Worm (Caenorhabditis elegans) whole organism, early embryonic: ENCODE data around the gene H06I04.3.

Experiments used
- F13C5.2 ChIP-seq: sonication (generic microtip); optimal IDR thresholded peaks from 2 replicates; lab custom pipeline; 2017; ENCODE audit warnings: mild to moderate bottlenecking, missing genetic modification characterization, inconsistent platforms, missing compliant biosample characterization
- ama-1 ChIP-seq: fragments of 150-350 bp; optimal IDR thresholded peaks from 2 replicates; lab custom pipeline; 2014
- ceh-36 ChIP-seq: sonication (generic microtip); optimal IDR thresholded peaks from 2 replicates; lab custom pipeline; 2016; ENCODE audit warnings: missing genetic modification characterization, inconsistent platforms, missing compliant biosample characterization
- flt-1 ChIP-seq: fragments of 200-800 bp; sonication (Bioruptor generic); IDR thresholded peaks from 2 replicates; pipeline ENCODE4 v1.3.6; 2022; ENCODE audit warnings: missing genetic modification characterization, missing compliant biosample characterization
- hmbx-1 ChIP-seq: sonication (generic microtip); optimal IDR thresholded peaks from 2 replicates; lab custom pipeline; 2016; ENCODE audit warnings: mild to moderate bottlenecking, missing genetic modification characterization, missing compliant biosample characterization
- hnd-1 ChIP-seq: sonication (generic microtip); optimal IDR thresholded peaks from 2 replicates; lab custom pipeline; 2016; ENCODE audit warnings: missing genetic modification characterization, missing compliant biosample characterization
- pes-1 ChIP-seq: fragments of 200-800 bp; sonication (Bioruptor generic); IDR thresholded peaks from 2 replicates; pipeline ENCODE4 v1.3.6; 2022; ENCODE audit warnings: missing genetic modification reagents, missing genetic modification characterization, missing compliant biosample characterization
- scrt-1 ChIP-seq: fragments of 200-800 bp; sonication (Bioruptor generic); IDR thresholded peaks from 2 replicates; pipeline ENCODE4 v1.3.6; 2022; ENCODE audit warnings: missing genetic modification characterization, missing compliant biosample characterization
- sea-1 ChIP-seq: fragments of 200-800 bp; sonication (Bioruptor generic); conservative IDR thresholded peaks from 2 replicates; pipeline ENCODE4 v1.3.6; 2022; ENCODE audit warnings: missing genetic modification characterization, missing compliant biosample characterization
- tbx-11 ChIP-seq: fragments of 200-800 bp; sonication (Bioruptor generic); IDR thresholded peaks from 2 replicates; pipeline ENCODE4 v1.3.6; 2022; ENCODE audit warnings: missing genetic modification characterization, missing compliant biosample characterization

DNA sequence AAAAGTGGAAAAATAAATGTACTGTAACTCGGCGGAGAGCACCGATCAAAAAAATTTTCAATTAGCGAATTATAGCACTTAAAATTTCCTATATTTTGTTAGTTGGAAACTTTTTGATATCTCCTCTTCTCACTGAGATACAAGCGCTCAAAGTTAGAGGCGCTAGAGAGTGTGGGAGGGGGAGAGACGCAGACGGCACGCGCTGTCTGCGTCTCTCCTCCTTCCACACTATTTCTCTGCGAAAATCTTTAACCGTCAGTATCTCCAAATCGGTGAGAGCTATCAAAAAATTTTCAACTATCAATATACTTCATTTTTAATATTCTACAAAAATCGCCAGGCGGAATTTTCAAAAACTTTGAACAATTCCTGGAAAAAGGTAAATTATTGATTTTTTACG, 3.6 kb upstream of the H06I04.3 start:
- no peak for TF ChIP-seq scrt-1 (GFP tag; lab: Robert Waterston, UW)
- no peak for TF ChIP-seq flt-1 (GFP tag; lab: Robert Waterston, UW)
- TF ChIP-seq tbx-11 (GFP tag; lab: Robert Waterston, UW), result no peak
- no peak for TF ChIP-seq ama-1 (lab: Kevin White, UChicago)
- no peak for TF ChIP-seq hmbx-1 (tag; lab: Kevin White, UChicago)
- no peak for TF ChIP-seq ceh-36 (tag; lab: Kevin White, UChicago)
- TF ChIP-seq pes-1, result no peak
- TF ChIP-seq F13C5.2 (tag; lab: Kevin White, UChicago), result no peak
- TF ChIP-seq hnd-1 (tag; lab: Kevin White, UChicago), result no peak
- TF ChIP-seq sea-1 (GFP tag; lab: Robert Waterston, UW), result no peak
